Worm (Caenorhabditis elegans) whole organism, L3 larva: ENCODE results near the gene str-61.

Source experiments
- ceh-28 ChIP-seq: fragments of 150-350 bp; optimal IDR thresholded peaks from 2 replicates; lab custom pipeline; 2014; ENCODE audit warnings: missing biosample characterization, missing genetic modification reagents, missing genetic modification characterization
- fkh-10 ChIP-seq: sonication (generic microtip); optimal IDR thresholded peaks from 2 replicates; lab custom pipeline; 2017; ENCODE audit warnings: missing biosample characterization, missing genetic modification reagents, missing genetic modification characterization
- nhr-77 ChIP-seq: fragments of 150-350 bp; optimal IDR thresholded peaks from 2 replicates; lab custom pipeline; 2014; ENCODE audit warnings: missing biosample characterization, missing genetic modification characterization
- unc-39 ChIP-seq: sonication (generic microtip); optimal IDR thresholded peaks from 4 replicates; lab custom pipeline; 2017; ENCODE audit warnings: missing biosample characterization, missing genetic modification characterization
- ztf-11 ChIP-seq: fragments of 150-350 bp; optimal IDR thresholded peaks from 2 replicates; lab custom pipeline; 2014; ENCODE audit warnings: missing biosample characterization, missing genetic modification characterization

DNA sequence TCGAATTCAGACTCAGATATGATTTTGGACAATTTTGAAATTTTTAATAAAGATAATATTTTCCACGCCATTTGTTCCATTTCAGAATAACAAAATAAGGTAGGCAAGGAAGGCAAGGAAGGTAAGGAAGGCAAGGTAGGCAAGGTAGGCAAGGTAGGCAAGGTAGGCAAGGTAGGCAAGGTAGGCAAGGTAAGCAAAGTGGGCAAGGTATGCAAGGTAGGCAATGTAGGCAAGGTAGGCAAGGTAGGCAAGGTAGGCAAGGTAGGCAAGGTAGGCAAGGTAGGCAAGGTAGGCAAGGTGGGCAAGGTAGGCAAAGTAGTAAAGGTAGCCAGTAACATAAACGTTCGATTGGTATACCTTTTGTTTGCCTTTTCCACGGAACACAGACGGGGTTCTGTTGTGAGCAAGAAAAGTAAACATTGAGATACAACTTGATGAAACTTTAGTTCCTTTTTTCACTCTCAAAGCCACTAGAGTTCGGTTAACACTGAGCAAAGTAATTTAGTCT, 28.7 kb upstream of the str-61 start, which contains the start of gene Y70C5C.1:
- TF ChIP-seq fkh-10 (GFP tag; lab: Kevin White, UChicago): no peak
- TF ChIP-seq ztf-11 (tag; lab: Kevin White, UChicago): no peak
- no peak for TF ChIP-seq nhr-77 (tag; lab: Kevin White, UChicago)
- no peak for TF ChIP-seq ceh-28 (tag; lab: Kevin White, UChicago)
- no peak for TF ChIP-seq unc-39
